Fruit fly (Drosophila melanogaster) whole organism, wandering third instar larva: ENCODE measurements around the gene Had1.

Source experiments
- CG32264 ChIP-seq: fragments of 200-800 bp; sonication (Bioruptor generic); optimal IDR thresholded peaks from 2 replicates; lab custom pipeline; 2016; ENCODE audit warnings: missing biosample characterization, missing genetic modification characterization
- CG9705 ChIP-seq: fragments of 200-800 bp; sonication (Bioruptor generic); optimal IDR thresholded peaks from 2 replicates; lab custom pipeline; 2018; ENCODE audit warnings: missing biosample characterization, mild to moderate bottlenecking, missing genetic modification characterization
- CrebA ChIP-seq: fragments of 200-800 bp; sonication (Bioruptor generic); optimal IDR thresholded peaks from 2 replicates; lab custom pipeline; 2016; ENCODE audit warnings: missing biosample characterization, mild to moderate bottlenecking, missing genetic modification characterization, borderline replicate concordance
- Dfd ChIP-seq: fragments of >200 bp; optimal IDR thresholded peaks from 2 replicates; lab custom pipeline; 2017; ENCODE audit warnings: missing biosample characterization, missing genetic modification characterization
- Dif ChIP-seq: fragments of 200-275, 200-300 bp; sonication (Bioruptor generic); optimal IDR thresholded peaks from 2 replicates; lab custom pipeline; 2018; ENCODE audit warnings: missing biosample characterization, missing genetic modification characterization; ENCODE audit not compliant: partially characterized antibody
- HLH106 ChIP-seq: fragments of 200-800 bp; optimal IDR thresholded peaks from 3 replicates; lab custom pipeline; 2019; ENCODE audit warnings: missing biosample characterization, mild to moderate bottlenecking, missing genetic modification characterization, moderate library complexity
- Hnf4 ChIP-seq: fragments of 200-800 bp; sonication (Bioruptor generic); optimal IDR thresholded peaks from 2 replicates; lab custom pipeline; 2016; ENCODE audit warnings: missing biosample characterization, mild to moderate bottlenecking, missing genetic modification characterization
- Hr83 ChIP-seq: fragments of 200-300 bp; sonication (Bioruptor generic); optimal IDR thresholded peaks from 2 replicates; lab custom pipeline; 2016; ENCODE audit warnings: missing biosample characterization, mild to moderate bottlenecking, missing genetic modification characterization, moderate library complexity; ENCODE audit not compliant: poor library complexity, severe bottlenecking
- Jra ChIP-seq: sonication (Bioruptor generic); optimal IDR thresholded peaks from 2 replicates; lab custom pipeline; 2016; ENCODE audit warnings: missing biosample characterization, missing genetic modification characterization
- Mio ChIP-seq: sonication (Bioruptor generic); optimal IDR thresholded peaks from 2 replicates; lab custom pipeline; 2016; ENCODE audit warnings: missing biosample characterization, missing genetic modification characterization
- Myc ChIP-seq: fragments of >200 bp; optimal IDR thresholded peaks from 2 replicates; lab custom pipeline; 2017
- N ChIP-seq: fragments of >200 bp; optimal IDR thresholded peaks from 2 replicates; lab custom pipeline; 2018; ENCODE audit warnings: missing biosample characterization, missing external identifiers, missing genetic modification characterization
- OdsH ChIP-seq: fragments of 200-800 bp; sonication (Bioruptor generic); optimal IDR thresholded peaks from 2 replicates; lab custom pipeline; 2016; ENCODE audit warnings: missing biosample characterization, mild to moderate bottlenecking, missing genetic modification characterization
- Rel ChIP-seq, 2 experiments: fragments of 200-800 bp; sonication (Bioruptor generic) in 1 of 2; optimal IDR thresholded peaks; 2 replicates in 1 of 2; 3 replicates in 1 of 2; lab custom pipeline; 2016 to 2019; ENCODE audit warnings: mild to moderate bottlenecking in 2 of 2, missing biosample characterization in 2 of 2, missing genetic modification characterization in 2 of 2, moderate library complexity in 1 of 2
- Sp1 ChIP-seq: fragments of 200-800 bp; sonication (Bioruptor generic); optimal IDR thresholded peaks from 3 replicates; lab custom pipeline; 2019; ENCODE audit warnings: missing biosample characterization, mild to moderate bottlenecking, missing genetic modification characterization, moderate library complexity
- Vsx2 ChIP-seq: fragments of 200-300, 225-300 bp; sonication (Bioruptor generic); optimal IDR thresholded peaks from 2 replicates; lab custom pipeline; 2018; ENCODE audit warnings: missing biosample characterization, missing genetic modification characterization; ENCODE audit not compliant: partially characterized antibody
- br ChIP-seq: fragments of 200-800 bp; sonication (Bioruptor generic); optimal IDR thresholded peaks from 2 replicates; lab custom pipeline; 2016; ENCODE audit warnings: missing biosample characterization, missing genetic modification characterization
- brk ChIP-seq: fragments of 200-800 bp; sonication (Bioruptor generic); optimal IDR thresholded peaks from 2 replicates; lab custom pipeline; 2016; ENCODE audit warnings: missing biosample characterization, mild to moderate bottlenecking, missing genetic modification characterization
- dl ChIP-seq, 2 experiments: fragments of 175-275, 200-275 bp in 1 of 2; fragments of 200-275 bp in 1 of 2; sonication (Bioruptor generic); optimal IDR thresholded peaks; lab custom pipeline; 2018; ENCODE audit warnings: mild to moderate bottlenecking in 2 of 2, missing biosample characterization in 2 of 2, missing genetic modification characterization in 2 of 2, moderate library complexity in 2 of 2; ENCODE audit not compliant: partially characterized antibody in 2 of 2, insufficient read depth in 1 of 2
- dsf ChIP-seq: sonication (Bioruptor generic); optimal IDR thresholded peaks from 2 replicates; lab custom pipeline; 2016; ENCODE audit warnings: missing biosample characterization, missing genetic modification characterization, borderline replicate concordance
- ey ChIP-seq: fragments of 200-800 bp; sonication (Bioruptor generic); optimal IDR thresholded peaks from 2 replicates; lab custom pipeline; 2016; ENCODE audit warnings: missing biosample characterization, missing genetic modification characterization
- foxo ChIP-seq, 2 experiments: fragments of 200-800 bp; sonication (Bioruptor generic); optimal IDR thresholded peaks; 2 replicates in 1 of 2; 3 replicates in 1 of 2; lab custom pipeline; 2016 to 2017; ENCODE audit warnings: missing biosample characterization in 2 of 2, missing genetic modification characterization in 2 of 2
- fru ChIP-seq: fragments of 200-800 bp; sonication (Bioruptor generic); optimal IDR thresholded peaks from 3 replicates; lab custom pipeline; 2016; ENCODE audit warnings: missing biosample characterization, mild to moderate bottlenecking, missing genetic modification characterization
- h ChIP-seq: fragments of 200-800 bp; sonication (Bioruptor generic); optimal IDR thresholded peaks from 3 replicates; lab custom pipeline; 2016; ENCODE audit warnings: missing biosample characterization, mild to moderate bottlenecking, missing genetic modification characterization
- jim ChIP-seq: fragments of 175-275, 200-325 bp; sonication (Bioruptor generic); optimal IDR thresholded peaks from 2 replicates; lab custom pipeline; 2016; ENCODE audit warnings: missing biosample characterization, mild to moderate bottlenecking, missing genetic modification characterization
- lola ChIP-seq: fragments of >200 bp; optimal IDR thresholded peaks from 2 replicates; lab custom pipeline; 2017; ENCODE audit warnings: missing biosample characterization, missing genetic modification characterization
- pan ChIP-seq: fragments of >200 bp; optimal IDR thresholded peaks from 2 replicates; lab custom pipeline; 2017
- psq ChIP-seq: fragments of 200-800 bp; sonication (Bioruptor generic); optimal IDR thresholded peaks from 3 replicates; lab custom pipeline; 2017; ENCODE audit warnings: missing biosample characterization, mild to moderate bottlenecking, missing genetic modification characterization, moderate library complexity
- rgr ChIP-seq: fragments of 200-800 bp; sonication (Bioruptor generic); optimal IDR thresholded peaks from 3 replicates; lab custom pipeline; 2016; ENCODE audit warnings: missing biosample characterization, mild to moderate bottlenecking, missing genetic modification characterization
- sage ChIP-seq: fragments of 200-800 bp; sonication (Bioruptor generic); optimal IDR thresholded peaks from 2 replicates; lab custom pipeline; 2016; ENCODE audit warnings: missing biosample characterization, mild to moderate bottlenecking, missing genetic modification characterization
- sv ChIP-seq: fragments of 200-800 bp; sonication (Bioruptor generic); optimal IDR thresholded peaks from 3 replicates; lab custom pipeline; 2016; ENCODE audit warnings: missing biosample characterization, missing genetic modification characterization
- tai ChIP-seq: sonication (Bioruptor generic); optimal IDR thresholded peaks from 2 replicates; lab custom pipeline; 2016; ENCODE audit warnings: missing biosample characterization, missing genetic modification characterization
- usp ChIP-seq: fragments of >200 bp; optimal IDR thresholded peaks from 2 replicates; lab custom pipeline; 2017; ENCODE audit warnings: missing biosample characterization, missing genetic modification characterization
- woc ChIP-seq: sonication (Bioruptor generic); optimal IDR thresholded peaks from 2 replicates; lab custom pipeline; 2016; ENCODE audit warnings: missing biosample characterization, mild to moderate bottlenecking, missing genetic modification characterization

Gene Had1

dm6 chrX:16321037-16321436 lies 12.6 kb upstream of the Had1 start:
- TF ChIP-seq Rel (GFP tag; optimal IDR thresholded peaks at IDR 0.05; lab: Kevin White, UChicago) = no peak
- peak; percentile 38 for TF ChIP-seq Rel (tag; optimal IDR thresholded peaks at IDR 0.05; lab: Kevin White, UChicago)
- TF ChIP-seq Hnf4 (GFP tag; lab: Kevin White, UChicago) = no peak

- TF ChIP-seq rgr (GFP tag; lab: Kevin White, UChicago) (peak; percentile 43), sv (GFP tag; lab: Kevin White, UChicago) (no peak), CrebA (GFP tag; lab: Kevin White, UChicago) (no peak), foxo (GFP tag; optimal IDR thresholded peaks at IDR 0.05; lab: Kevin White, UChicago) (peak in 1 of 2 experiments; percentile 31), Dif (GFP tag; lab: Kevin White, UChicago) (peak; percentile 5), jim (GFP tag; lab: Kevin White, UChicago) (peak; percentile 57), Myc (lab: Kevin White, UChicago) (peak; percentile 10), woc (GFP tag; lab: Kevin White, UChicago) (peak; percentile 59), Hnf4 (GFP tag; lab: Kevin White, UChicago) (peak; percentile 50), Sp1 (GFP tag; lab: Kevin White, UChicago) (peak; percentile 39), brk (GFP tag; lab: Kevin White, UChicago) (no peak), Hr83 (GFP tag; lab: Kevin White, UChicago) (peak; percentile 77), Rel (GFP tag; optimal IDR thresholded peaks at IDR 0.05; lab: Kevin White, UChicago) (peak; percentile 5), Rel (tag; optimal IDR thresholded peaks at IDR 0.05; lab: Kevin White, UChicago) (peak; percentile 8), CG32264 (GFP tag; lab: Kevin White, UChicago) (no peak), h (peak; percentile 42), Vsx2 (GFP tag; lab: Kevin White, UChicago) (no peak)
These were observed 11.9 kb upstream of the Had1 start, which contains the start of gene Cyp1 for dm6 chrX:16320197-16320921. TSS of gene Cyp1 (minus strand) at chrX:16320370.

dm6 chrX:16319558-16319924 lies 11.1 kb upstream of the Had1 start:
- TF ChIP-seq Dif (GFP tag; lab: Kevin White, UChicago) (no peak), dsf (GFP tag; lab: Kevin White, UChicago) (no peak), Myc (lab: Kevin White, UChicago) (no peak), brk (GFP tag; lab: Kevin White, UChicago) (no peak), tai (GFP tag; lab: Kevin White, UChicago) (no peak), woc (GFP tag; lab: Kevin White, UChicago) (no peak), N (GFP tag; lab: Kevin White, UChicago) (no peak), HLH106 (tag; lab: Kevin White, UChicago) (no peak), rgr (GFP tag; lab: Kevin White, UChicago) (no peak), lola (GFP tag; lab: Kevin White, UChicago) (no peak), foxo (GFP tag; optimal IDR thresholded peaks at IDR 0.05; lab: Kevin White, UChicago) (no peak), usp (GFP tag; lab: Kevin White, UChicago) (no peak), CG32264 (GFP tag; lab: Kevin White, UChicago) (no peak), psq (GFP tag; lab: Kevin White, UChicago) (no peak), Rel (GFP tag; optimal IDR thresholded peaks at IDR 0.05; lab: Kevin White, UChicago) (no peak), Rel (tag; optimal IDR thresholded peaks at IDR 0.05; lab: Kevin White, UChicago) (no peak)

- TF ChIP-seq pan (lab: Kevin White, UChicago) (no peak), Jra (GFP tag; lab: Kevin White, UChicago) (peak; percentile 53), Myc (lab: Kevin White, UChicago) (no peak), fru (GFP tag; lab: Kevin White, UChicago) (peak; percentile 71), Sp1 (GFP tag; lab: Kevin White, UChicago) (peak; percentile 27), Hr83 (GFP tag; lab: Kevin White, UChicago) (peak; percentile 81), Mio (GFP tag; lab: Kevin White, UChicago) (no peak), br (GFP tag; lab: Kevin White, UChicago) (no peak), rgr (GFP tag; lab: Kevin White, UChicago) (peak; percentile 6), CG32264 (GFP tag; lab: Kevin White, UChicago) (no peak), psq (GFP tag; lab: Kevin White, UChicago) (peak; percentile 22), Dif (GFP tag; lab: Kevin White, UChicago) (peak; percentile 50), dl (GFP tag; optimal IDR thresholded peaks at IDR 0.05; lab: Kevin White, UChicago; ENCODE audit: insufficient read depth in 1 of 2, partially characterized antibody in 2 of 2) (peak; percentile 21 to 35), brk (GFP tag; lab: Kevin White, UChicago) (peak; percentile 28), h (peak; percentile 38), Rel (GFP tag; optimal IDR thresholded peaks at IDR 0.05; lab: Kevin White, UChicago) (no peak), Rel (tag; optimal IDR thresholded peaks at IDR 0.05; lab: Kevin White, UChicago) (peak; percentile 64), tai (GFP tag; lab: Kevin White, UChicago) (no peak), foxo (GFP tag; optimal IDR thresholded peaks at IDR 0.05; lab: Kevin White, UChicago) (peak in 1 of 2 experiments; percentile 53), Vsx2 (GFP tag; lab: Kevin White, UChicago) (no peak), jim (GFP tag; lab: Kevin White, UChicago) (no peak), ey (GFP tag; lab: Kevin White, UChicago) (peak; percentile 76), CG9705 (GFP tag; lab: Kevin White, UChicago) (no peak), woc (GFP tag; lab: Kevin White, UChicago) (peak; percentile 38), Dfd (no peak), dsf (GFP tag; lab: Kevin White, UChicago) (no peak), usp (GFP tag; lab: Kevin White, UChicago) (no peak), sage (GFP tag; lab: Kevin White, UChicago) (peak; percentile 26), OdsH (peak; percentile 33)
These were observed 10.5 kb upstream of the Had1 start for dm6 chrX:16318858-16319557.
